Fruit fly (Drosophila melanogaster): Measurements from ENCODE around the gene NdufA3.
A peak's percentile ranks its signal among the peaks of the same experiment; 100 is the strongest.

The NdufA3 gene

dm6 chrX:9136776-9137550 lies 22.9 kb downstream of the NdufA3 start:
- TF ChIP-seq fkh (GFP tag; optimal IDR thresholded peaks at IDR 0.05) = no peak
- TF ChIP-seq Gug (GFP tag; IDR thresholded peaks at IDR 0.05) = no peak
- peak; percentile 81 for TF ChIP-seq Eip78C (GFP tag)
- no peak for TF ChIP-seq CG6792 (GFP tag; optimal IDR thresholded peaks at IDR 0.05)
- TF ChIP-seq esn (GFP tag; optimal IDR thresholded peaks at IDR 0.05) = no peak
- TF ChIP-seq Ets21C (GFP tag; optimal IDR thresholded peaks at IDR 0.05) = no peak
- TF ChIP-seq Hr38 (GFP tag; optimal IDR thresholded peaks at IDR 0.05) = no peak
- TF ChIP-seq vri (GFP tag; optimal IDR thresholded peaks at IDR 0.05) = no peak
- no peak for TF ChIP-seq CG8632 (GFP tag; optimal IDR thresholded peaks at IDR 0.05)
- TF ChIP-seq spab (GFP tag; optimal IDR thresholded peaks at IDR 0.05) = no peak
- no peak for TF ChIP-seq CG6276 (GFP tag; optimal IDR thresholded peaks at IDR 0.05)
- no peak for TF ChIP-seq acj6 (GFP tag; optimal IDR thresholded peaks at IDR 0.05)
- TF ChIP-seq CG11902 (GFP tag; optimal IDR thresholded peaks at IDR 0.05) = no peak
- peak; percentile 10 for TF ChIP-seq CG31627 (GFP tag; optimal IDR thresholded peaks at IDR 0.05)
- TF ChIP-seq Ets96B (tag; optimal IDR thresholded peaks at IDR 0.05) = peak; percentile 2
- no peak for TF ChIP-seq CG6854 (GFP tag; optimal IDR thresholded peaks at IDR 0.05)
- no peak for TF ChIP-seq CG4318 (GFP tag; optimal IDR thresholded peaks at IDR 0.05)
- no peak for TF ChIP-seq CG16779 (tag; optimal IDR thresholded peaks at IDR 0.05)
- no peak for TF ChIP-seq Smox (GFP tag; optimal IDR thresholded peaks at IDR 0.05)
- TF ChIP-seq eg (GFP tag; IDR thresholded peaks at IDR 0.05) = peak; percentile 38; the same call in 1 of the 3 replicates
- no peak for TF ChIP-seq dsx (GFP tag; optimal IDR thresholded peaks at IDR 0.05; ENCODE audit: poor library complexity, severe bottlenecking)
- no peak for TF ChIP-seq Lpt (GFP tag; optimal IDR thresholded peaks at IDR 0.05)
- TF ChIP-seq CG3919 (GFP tag; optimal IDR thresholded peaks at IDR 0.05) = peak; percentile 18
- TF ChIP-seq Eip93F (GFP tag; optimal IDR thresholded peaks at IDR 0.05) = no peak
- no peak for TF ChIP-seq achi (GFP tag; optimal IDR thresholded peaks at IDR 0.05)
- TF ChIP-seq dac (GFP tag; optimal IDR thresholded peaks at IDR 0.05) = no peak
- TF ChIP-seq Blimp-1 (GFP tag; optimal IDR thresholded peaks at IDR 0.05) = no peak
- no peak for TF ChIP-seq Sox102F (GFP tag; optimal IDR thresholded peaks at IDR 0.05)
- TF ChIP-seq CG15336 (GFP tag; IDR thresholded peaks at IDR 0.05) = peak; percentile 54
- TF ChIP-seq CG3032 (tag; optimal IDR thresholded peaks at IDR 0.05) = no peak
- TF ChIP-seq salr (GFP tag; optimal IDR thresholded peaks at IDR 0.05) = no peak
- TF ChIP-seq CG6808 (GFP tag; optimal IDR thresholded peaks at IDR 0.05) = no peak
- TF ChIP-seq fd85E (GFP tag; optimal IDR thresholded peaks at IDR 0.05) = no peak
- no peak for TF ChIP-seq cyc (GFP tag; optimal IDR thresholded peaks at IDR 0.05)
- peak; percentile 22 for TF ChIP-seq OdsH (GFP tag; optimal IDR thresholded peaks at IDR 0.05)
- peak; percentile 40 for TF ChIP-seq Hr4 (GFP tag; optimal IDR thresholded peaks at IDR 0.05)
- TF ChIP-seq CG10669 (GFP tag; optimal IDR thresholded peaks at IDR 0.05) = no peak
- TF ChIP-seq Sox15 (GFP tag; optimal IDR thresholded peaks at IDR 0.05) = no peak
- TF ChIP-seq CG32006 (GFP tag; optimal IDR thresholded peaks at IDR 0.05) = peak; percentile 50
- TF ChIP-seq CG11294 (GFP tag; IDR thresholded peaks at IDR 0.05) = 0 out of 2 replicates have a peak, but pooled peaks have one; percentile 9
- no peak for TF ChIP-seq net (GFP tag; optimal IDR thresholded peaks at IDR 0.05)
- TF ChIP-seq CG34406 (GFP tag; optimal IDR thresholded peaks at IDR 0.05) = no peak
- TF ChIP-seq Sox14 (GFP tag; optimal IDR thresholded peaks at IDR 0.05) = no peak
- peak; percentile 27 for TF ChIP-seq svp (GFP tag)
- TF ChIP-seq Eip75B (GFP tag; optimal IDR thresholded peaks at IDR 0.05) = no peak
- 0 out of 3 replicates have a peak, but pooled peaks have one; percentile 14 for TF ChIP-seq CG6163 (GFP tag; IDR thresholded peaks at IDR 0.05)
- TF ChIP-seq ss (GFP tag; optimal IDR thresholded peaks at IDR 0.05) = peak in 1 of 2 experiments; percentile 32
- TF ChIP-seq CG10631 (GFP tag; optimal IDR thresholded peaks at IDR 0.05) = no peak
- TF ChIP-seq topi (GFP tag; optimal IDR thresholded peaks at IDR 0.05) = no peak
- no peak for TF ChIP-seq CG1621 (tag; optimal IDR thresholded peaks at IDR 0.05)
- TF ChIP-seq CG7368 (GFP tag; optimal IDR thresholded peaks at IDR 0.05) = no peak
